Worm (Caenorhabditis elegans): ENCODE data around the gene spig-4.

- TF ChIP-seq him-1 (tag; optimal IDR thresholded peaks at IDR 0.05) = no peak
- no peak for TF ChIP-seq dao-5 (tag; optimal IDR thresholded peaks at IDR 0.05)
- TF ChIP-seq W03F9.2 (tag; optimal IDR thresholded peaks at IDR 0.05) = no peak
These were observed 24.8 kb upstream of the spig-4 start, which contains the start of gene F47B8.8 for ce11 chrV:14331477-14331876.

All from whole organism, L4/young adult.